Worm (Caenorhabditis elegans) whole organism, L3 larva: ENCODE results near the gene dod-6.
A peak's percentile ranks its signal among the peaks of the same experiment; 100 is the strongest.

Experiments
- R02D3.7 ChIP-seq: fragments of 150-350 bp; optimal IDR thresholded peaks from 2 replicates; lab custom pipeline; 2014; ENCODE audit warnings: missing biosample characterization, missing genetic modification characterization
- ZK546.5 ChIP-seq: sonication (generic microtip); optimal IDR thresholded peaks from 2 replicates; lab custom pipeline; 2017; ENCODE audit warnings: missing biosample characterization, missing genetic modification characterization
- aly-2 ChIP-seq: fragments of 150-350 bp; optimal IDR thresholded peaks from 2 replicates; lab custom pipeline; 2014; ENCODE audit warnings: missing biosample characterization, missing genetic modification characterization
- ama-1 ChIP-seq: fragments of 150-350 bp; optimal IDR thresholded peaks from 2 replicates; lab custom pipeline; 2018
- ceh-16 ChIP-seq: sonication (generic microtip); optimal IDR thresholded peaks from 2 replicates; lab custom pipeline; 2017; ENCODE audit warnings: missing biosample characterization, missing genetic modification characterization
- ceh-28 ChIP-seq: fragments of 150-350 bp; optimal IDR thresholded peaks from 2 replicates; lab custom pipeline; 2014; ENCODE audit warnings: missing biosample characterization, missing genetic modification reagents, missing genetic modification characterization
- ceh-82 ChIP-seq: fragments of 150-350 bp; optimal IDR thresholded peaks from 2 replicates; lab custom pipeline; 2014; ENCODE audit warnings: missing biosample characterization, missing genetic modification characterization
- daf-12 ChIP-seq: fragments of 150-350 bp; optimal IDR thresholded peaks from 2 replicates; lab custom pipeline; 2014; ENCODE audit warnings: missing biosample characterization, missing genetic modification reagents, missing genetic modification characterization
- egl-27 ChIP-seq: sonication (generic microtip); optimal IDR thresholded peaks from 4 replicates; lab custom pipeline; 2017; ENCODE audit warnings: missing biosample characterization, missing genetic modification reagents, missing genetic modification characterization
- egl-5 ChIP-seq: fragments of 150-350 bp; optimal IDR thresholded peaks from 2 replicates; lab custom pipeline; 2017; ENCODE audit warnings: missing biosample characterization, missing genetic modification reagents, missing genetic modification characterization, inconsistent platforms
- elt-1 ChIP-seq: fragments of 150-350 bp; optimal IDR thresholded peaks from 2 replicates; lab custom pipeline; 2014; ENCODE audit warnings: missing biosample characterization, missing genetic modification characterization
- elt-2 ChIP-seq: sonication (generic microtip); optimal IDR thresholded peaks from 2 replicates; lab custom pipeline; 2016; ENCODE audit warnings: missing genetic modification reagents, mild to moderate bottlenecking, missing genetic modification characterization, missing compliant biosample characterization
- elt-3 ChIP-seq, 3 experiments: fragments of 150-350 bp in 1 of 3; sonication (generic microtip) in 2 of 3; optimal IDR thresholded peaks; 2 replicates in 2 of 3; 4 replicates in 1 of 3; lab custom pipeline; 2014 to 2017; ENCODE audit warnings: missing biosample characterization in 3 of 3, missing genetic modification characterization in 3 of 3
- fkh-10 ChIP-seq: sonication (generic microtip); optimal IDR thresholded peaks from 2 replicates; lab custom pipeline; 2017; ENCODE audit warnings: missing biosample characterization, missing genetic modification reagents, missing genetic modification characterization
- fkh-2 ChIP-seq: fragments of 150-350 bp; optimal IDR thresholded peaks from 2 replicates; lab custom pipeline; 2014; ENCODE audit warnings: missing biosample characterization, missing genetic modification reagents, missing genetic modification characterization
- fos-1 ChIP-seq: fragments of 150-350 bp; optimal IDR thresholded peaks from 2 replicates; lab custom pipeline; 2014; ENCODE audit warnings: missing biosample characterization, missing genetic modification characterization
- hmg-11 ChIP-seq: sonication (generic microtip); optimal IDR thresholded peaks from 2 replicates; lab custom pipeline; 2016; ENCODE audit warnings: missing genetic modification characterization, missing compliant biosample characterization
- jun-1 ChIP-seq: fragments of 150-350 bp; optimal IDR thresholded peaks from 2 replicates; lab custom pipeline; 2014; ENCODE audit warnings: missing biosample characterization, missing genetic modification reagents, missing genetic modification characterization
- lin-15B ChIP-seq: fragments of 150-350 bp; optimal IDR thresholded peaks from 2 replicates; lab custom pipeline; 2014; ENCODE audit warnings: missing biosample characterization, missing genetic modification characterization
- lin-39 ChIP-seq: fragments of 150-350 bp; optimal IDR thresholded peaks from 2 replicates; lab custom pipeline; 2018; ENCODE audit warnings: missing biosample characterization, missing genetic modification reagents, missing genetic modification characterization
- lsy-12 ChIP-seq: sonication (generic microtip); optimal IDR thresholded peaks from 2 replicates; lab custom pipeline; 2016; ENCODE audit warnings: mild to moderate bottlenecking, missing genetic modification characterization, missing compliant biosample characterization
- mdl-1 ChIP-seq: fragments of 150-350 bp; optimal IDR thresholded peaks from 2 replicates; lab custom pipeline; 2014; ENCODE audit warnings: missing biosample characterization, missing genetic modification characterization
- mml-1 ChIP-seq: fragments of 150-350 bp; sonication (generic microtip); optimal IDR thresholded peaks from 3 replicates; lab custom pipeline; 2014; ENCODE audit warnings: missing biosample characterization, missing genetic modification characterization
- nhr-11 ChIP-seq: fragments of 150-350 bp; optimal IDR thresholded peaks from 2 replicates; lab custom pipeline; 2014; ENCODE audit warnings: missing biosample characterization, missing genetic modification characterization
- nhr-12 ChIP-seq: fragments of 150-350 bp; optimal IDR thresholded peaks from 2 replicates; lab custom pipeline; 2014; ENCODE audit warnings: missing biosample characterization, missing genetic modification characterization
- nhr-23 ChIP-seq: fragments of 150-350 bp; optimal IDR thresholded peaks from 2 replicates; lab custom pipeline; 2014; ENCODE audit warnings: missing biosample characterization, missing genetic modification reagents, missing genetic modification characterization
- nhr-237 ChIP-seq: fragments of 150-350 bp; optimal IDR thresholded peaks from 2 replicates; lab custom pipeline; 2014; ENCODE audit warnings: missing biosample characterization, missing genetic modification characterization
- nhr-25 ChIP-seq: sonication (generic microtip); optimal IDR thresholded peaks from 2 replicates; lab custom pipeline; 2017; ENCODE audit warnings: missing biosample characterization, missing genetic modification characterization
- nhr-43 ChIP-seq: sonication (generic microtip); optimal IDR thresholded peaks from 2 replicates; lab custom pipeline; 2016; ENCODE audit warnings: mild to moderate bottlenecking, missing genetic modification characterization, missing compliant biosample characterization; ENCODE audit not compliant: poor library complexity, severe bottlenecking
- nhr-76 ChIP-seq: fragments of 150-350 bp; sonication (generic microtip); optimal IDR thresholded peaks from 5 replicates; lab custom pipeline; 2014; ENCODE audit warnings: missing biosample characterization, missing genetic modification characterization
- nhr-77 ChIP-seq: fragments of 150-350 bp; optimal IDR thresholded peaks from 2 replicates; lab custom pipeline; 2014; ENCODE audit warnings: missing biosample characterization, missing genetic modification characterization
- pha-4 ChIP-seq: fragments of 150-350 bp; optimal IDR thresholded peaks from 2 replicates; lab custom pipeline; 2014; ENCODE audit warnings: missing biosample characterization, missing genetic modification reagents, missing genetic modification characterization
- pqm-1 ChIP-seq: fragments of 150-350 bp; optimal IDR thresholded peaks from 2 replicates; lab custom pipeline; 2017; ENCODE audit warnings: missing biosample characterization, missing genetic modification characterization, inconsistent platforms
- sea-2 ChIP-seq: fragments of 150-350 bp; sonication (generic microtip); optimal IDR thresholded peaks from 4 replicates; lab custom pipeline; 2014; ENCODE audit warnings: missing biosample characterization, missing genetic modification reagents, missing genetic modification characterization
- skn-1 ChIP-seq: fragments of 150-350 bp; optimal IDR thresholded peaks from 2 replicates; lab custom pipeline; 2014; ENCODE audit warnings: missing biosample characterization, missing genetic modification characterization
- snpc-4 ChIP-seq: fragments of 150-350 bp; optimal IDR thresholded peaks from 2 replicates; lab custom pipeline; 2014; ENCODE audit warnings: missing biosample characterization, missing genetic modification characterization
- tbx-2 ChIP-seq: sonication (generic microtip); optimal IDR thresholded peaks from 2 replicates; lab custom pipeline; 2016; ENCODE audit warnings: mild to moderate bottlenecking, missing genetic modification characterization, missing compliant biosample characterization
- unc-39 ChIP-seq: sonication (generic microtip); optimal IDR thresholded peaks from 4 replicates; lab custom pipeline; 2017; ENCODE audit warnings: missing biosample characterization, missing genetic modification characterization
- unc-62 ChIP-seq: fragments of 150-350 bp; sonication (generic microtip); optimal IDR thresholded peaks from 4 replicates; lab custom pipeline; 2014; ENCODE audit warnings: missing biosample characterization, missing genetic modification reagents, missing genetic modification characterization
- ztf-11 ChIP-seq: fragments of 150-350 bp; optimal IDR thresholded peaks from 2 replicates; lab custom pipeline; 2014; ENCODE audit warnings: missing biosample characterization, missing genetic modification characterization
- ztf-4 ChIP-seq: fragments of 150-350 bp; optimal IDR thresholded peaks from 2 replicates; lab custom pipeline; 2014; ENCODE audit warnings: missing biosample characterization, missing genetic modification characterization

The dod-6 gene

ce11 chrIII:10206352-10206751 lies 8.8 kb downstream of the dod-6 start:
- TF ChIP-seq ztf-11 (no peak), R02D3.7 (tag; lab: Kevin White, UChicago) (no peak), nhr-23 (tag; lab: Kevin White, UChicago) (no peak), fkh-10 (GFP tag; lab: Kevin White, UChicago) (no peak), nhr-237 (tag; lab: Kevin White, UChicago) (no peak), nhr-11 (tag; lab: Kevin White, UChicago) (no peak), ama-1 (lab: Kevin White, UChicago) (no peak), fos-1 (no peak), daf-12 (no peak), ceh-28 (tag; lab: Kevin White, UChicago) (no peak), mml-1 (tag; lab: Kevin White, UChicago) (no peak), ZK546.5 (tag; lab: Kevin White, UChicago) (no peak), egl-27 (no peak)
- TF ChIP-seq, all 47 proteins: peak for 0

DNA sequence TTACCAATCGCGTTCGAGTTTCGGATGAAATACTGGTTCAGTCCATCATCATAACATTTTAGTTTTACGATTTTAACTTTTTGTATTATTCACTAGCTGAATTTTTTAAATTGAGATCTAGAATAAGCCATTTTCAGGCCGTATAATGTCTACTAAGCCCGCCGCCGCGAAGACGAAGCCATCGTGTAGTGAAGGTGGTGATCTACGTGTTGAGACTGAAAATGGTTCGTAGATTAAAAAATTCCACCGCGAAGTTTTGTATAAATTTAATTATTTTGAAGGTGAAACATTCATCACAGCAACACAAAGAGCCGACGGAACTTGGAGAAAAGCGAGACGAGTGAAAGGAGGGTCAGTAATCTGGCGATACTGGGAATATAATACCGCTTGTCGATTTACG lies 12.2 kb downstream of the dod-6 start, which contains the start of gene T20G5.9:
T20G5.9 (plus strand) TSS at position 138 of the 400 bp plus-strand sequence.
- no peak for TF ChIP-seq nhr-76 (tag; lab: Kevin White, UChicago)
- TF ChIP-seq ztf-11: no peak
- no peak for TF ChIP-seq mdl-1 (tag; lab: Kevin White, UChicago)
- TF ChIP-seq sea-2 (GFP tag; lab: Kevin White, UChicago): no peak
- TF ChIP-seq hmg-11 (tag; lab: Kevin White, UChicago): peak; percentile 8
- TF ChIP-seq lin-39 (tag; lab: Kevin White, UChicago): no peak
- no peak for TF ChIP-seq nhr-77 (tag; lab: Kevin White, UChicago)
- TF ChIP-seq snpc-4 (tag; lab: Kevin White, UChicago): no peak
- TF ChIP-seq fkh-2 (tag; lab: Kevin White, UChicago): no peak
- no peak for TF ChIP-seq daf-12
- no peak for TF ChIP-seq egl-5 (tag; lab: Kevin White, UChicago)
- no peak for TF ChIP-seq tbx-2 (tag; lab: Kevin White, UChicago)
- TF ChIP-seq ama-1 (lab: Kevin White, UChicago): peak; percentile 33
- peak; percentile 69 for TF ChIP-seq aly-2 (tag; lab: Kevin White, UChicago)
- TF ChIP-seq unc-62: no peak
- TF ChIP-seq elt-1 (tag; lab: Kevin White, UChicago): no peak
- no peak for TF ChIP-seq lsy-12 (tag; lab: Kevin White, UChicago)
- TF ChIP-seq unc-39 (tag; lab: Kevin White, UChicago): no peak
- no peak for TF ChIP-seq pqm-1 (tag; lab: Kevin White, UChicago)
- TF ChIP-seq ztf-4: no peak
- no peak for TF ChIP-seq nhr-23 (tag; lab: Kevin White, UChicago)
- TF ChIP-seq, all 47 proteins: peak for 3

DNA sequence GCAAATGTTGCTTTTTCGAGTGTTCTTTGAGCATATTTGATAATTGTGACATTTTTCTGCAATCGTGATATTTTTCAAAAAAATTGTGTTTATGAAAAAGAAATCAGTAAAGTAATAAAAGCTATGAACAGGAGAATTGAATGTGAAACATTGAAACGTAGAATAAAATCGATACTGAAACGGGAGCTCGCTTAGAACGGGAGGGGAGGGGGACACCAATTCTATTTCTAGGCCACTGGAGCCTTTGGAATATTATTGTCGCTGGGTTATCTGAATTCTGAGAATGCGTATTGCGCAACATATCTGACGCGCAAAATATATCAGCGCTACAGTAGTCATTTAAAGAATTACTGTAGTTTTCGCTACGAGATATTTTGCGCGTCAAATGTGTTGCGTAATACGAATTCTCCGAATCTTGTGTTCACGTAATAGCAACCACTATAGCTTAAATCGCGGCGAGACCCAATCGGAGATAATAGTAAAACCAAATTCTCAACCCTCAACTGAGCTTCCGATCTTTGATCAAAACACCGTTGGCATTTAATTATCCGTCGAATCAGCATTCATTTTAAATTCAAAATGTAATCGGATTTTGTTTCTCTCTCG lies 14.5 kb downstream of the dod-6 start, which contains the start of the genes blos-1 and best-18:
blos-1 (minus strand) TSS at position 58 of the 606 bp plus-strand sequence.
best-18 (plus strand) TSS at position 508 of the 606 bp plus-strand sequence.
- TF ChIP-seq pha-4 (tag; lab: Kevin White, UChicago): peak; percentile 8
- TF ChIP-seq elt-3 (tag; optimal IDR thresholded peaks at IDR 0.05; lab: Kevin White, UChicago): no peak
- no peak for TF ChIP-seq nhr-237 (tag; lab: Kevin White, UChicago)
- TF ChIP-seq fkh-2 (tag; lab: Kevin White, UChicago): no peak
- no peak for TF ChIP-seq mml-1 (tag; lab: Kevin White, UChicago)
- no peak for TF ChIP-seq sea-2 (GFP tag; lab: Kevin White, UChicago)
- TF ChIP-seq ztf-11: no peak
- TF ChIP-seq elt-2 (tag; lab: Kevin White, UChicago): peak; percentile 13
- no peak for TF ChIP-seq aly-2 (tag; lab: Kevin White, UChicago)
- TF ChIP-seq skn-1 (tag; lab: Kevin White, UChicago): no peak
- TF ChIP-seq, all 47 proteins: peak for 2

ce11 chrIII:10214540-10214979 lies 17.0 kb downstream of the dod-6 start:
- TF ChIP-seq fkh-10 (GFP tag; lab: Kevin White, UChicago) (no peak), egl-5 (tag; lab: Kevin White, UChicago) (no peak), lin-15B (tag; lab: Kevin White, UChicago) (no peak), daf-12 (no peak), hmg-11 (tag; lab: Kevin White, UChicago) (no peak), unc-39 (tag; lab: Kevin White, UChicago) (no peak), ZK546.5 (tag; lab: Kevin White, UChicago) (no peak), egl-27 (no peak), mdl-1 (tag; lab: Kevin White, UChicago) (no peak), ceh-16 (no peak), ama-1 (lab: Kevin White, UChicago) (peak; percentile 97), nhr-12 (tag; lab: Kevin White, UChicago) (no peak), nhr-77 (tag; lab: Kevin White, UChicago) (no peak), ceh-82 (tag; lab: Kevin White, UChicago) (peak; percentile 46), tbx-2 (tag; lab: Kevin White, UChicago) (peak; percentile 13), snpc-4 (tag; lab: Kevin White, UChicago) (no peak), jun-1 (peak; percentile 79), elt-2 (tag; lab: Kevin White, UChicago) (peak; percentile 74), fkh-2 (tag; lab: Kevin White, UChicago) (no peak), aly-2 (tag; lab: Kevin White, UChicago) (peak; percentile 77), mml-1 (tag; lab: Kevin White, UChicago) (no peak), elt-3 (tag; optimal IDR thresholded peaks at IDR 0.05; lab: Kevin White, UChicago) (no peak), nhr-25 (no peak), elt-1 (tag; lab: Kevin White, UChicago) (no peak), nhr-43 (tag; lab: Kevin White, UChicago) (peak; percentile 75), nhr-237 (tag; lab: Kevin White, UChicago) (no peak), fos-1 (peak; percentile 38), sea-2 (GFP tag; lab: Kevin White, UChicago) (no peak), lsy-12 (tag; lab: Kevin White, UChicago) (peak; percentile 78), nhr-23 (tag; lab: Kevin White, UChicago) (peak; percentile 15)
